Worm (Caenorhabditis elegans) whole organism, midembryonic: ENCODE measurements around the gene T16H12.9.

Experiments used
- T22C8.4 ChIP-seq: fragments of 200-800 bp; sonication (Bioruptor generic); IDR thresholded peaks from 2 replicates; pipeline ENCODE4 v1.3.6; 2022; ENCODE audit warnings: missing genetic modification characterization, missing compliant biosample characterization
- cog-1 ChIP-seq: sonication (generic microtip); optimal IDR thresholded peaks from 2 replicates; lab custom pipeline; 2016; ENCODE audit warnings: missing genetic modification characterization, missing compliant biosample characterization
- flt-1 ChIP-seq: fragments of 200-800 bp; sonication (Bioruptor generic); IDR thresholded peaks from 2 replicates; pipeline ENCODE4 v1.3.6; 2022; ENCODE audit warnings: missing genetic modification characterization, missing compliant biosample characterization
- klf-2 ChIP-seq: fragments of 200-800 bp; sonication (Bioruptor generic); conservative IDR thresholded peaks from 2 replicates; pipeline ENCODE4 v1.3.6; 2022; ENCODE audit warnings: missing genetic modification reagents, missing genetic modification characterization, missing compliant biosample characterization
- med-1 ChIP-seq: sonication (generic microtip); optimal IDR thresholded peaks from 2 replicates; lab custom pipeline; 2017; ENCODE audit warnings: missing genetic modification characterization, mild to moderate bottlenecking, missing compliant biosample characterization, antibody characterized with exemption, missing genetic modification reagents; ENCODE audit not compliant: insufficient read depth
- ref-1 ChIP-seq: fragments of 200-800 bp; sonication (Bioruptor generic); conservative IDR thresholded peaks from 2 replicates; pipeline ENCODE4 v1.3.6; 2022; ENCODE audit warnings: missing genetic modification reagents, missing genetic modification characterization, missing compliant biosample characterization
- tab-1 ChIP-seq: fragments of 200-800 bp; sonication (Bioruptor generic); IDR thresholded peaks from 2 replicates; pipeline ENCODE4 v1.3.6; 2022; ENCODE audit warnings: missing genetic modification characterization, missing compliant biosample characterization
- ztf-23 ChIP-seq: fragments of 200-800 bp; sonication (Bioruptor generic); IDR thresholded peaks from 2 replicates; pipeline ENCODE4 v1.3.6; 2022; ENCODE audit warnings: missing genetic modification reagents, missing genetic modification characterization, missing compliant biosample characterization
- ztf-29 ChIP-seq: fragments of 200-800 bp; sonication (Bioruptor generic); IDR thresholded peaks from 2 replicates; pipeline ENCODE4 v1.3.6; 2022; ENCODE audit warnings: missing genetic modification reagents, missing genetic modification characterization, missing compliant biosample characterization

The T16H12.9 gene

DNA sequence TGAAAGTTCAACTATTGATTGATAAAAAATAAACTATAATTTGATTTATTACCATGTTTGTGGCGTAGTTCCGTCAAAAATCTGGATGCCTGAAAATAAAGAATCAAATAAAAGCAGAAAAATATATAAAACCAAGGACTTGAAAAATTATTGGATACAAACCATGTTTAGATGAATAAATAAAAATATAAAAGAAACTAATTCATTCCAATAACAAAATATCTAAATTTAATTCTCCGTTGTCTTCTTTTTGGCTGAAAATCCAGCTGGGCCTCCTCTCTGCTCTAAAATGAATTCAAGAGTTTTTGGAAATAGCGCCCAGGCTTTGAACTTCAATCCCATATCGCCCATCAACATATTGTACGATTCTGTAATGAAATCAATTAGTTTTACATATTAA is 3.9 kb downstream of the T16H12.9 start, which contains the start of gene vps-29:
vps-29 (minus strand) TSS at position 101 of the 400 bp plus-strand sequence.
- TF ChIP-seq T22C8.4, result no peak
- TF ChIP-seq tab-1 (GFP tag; lab: Robert Waterston, UW), result no peak
- no peak for TF ChIP-seq ref-1 (GFP tag; lab: Robert Waterston, UW)
- TF ChIP-seq ztf-29 (GFP tag; lab: Robert Waterston, UW), result no peak

DNA sequence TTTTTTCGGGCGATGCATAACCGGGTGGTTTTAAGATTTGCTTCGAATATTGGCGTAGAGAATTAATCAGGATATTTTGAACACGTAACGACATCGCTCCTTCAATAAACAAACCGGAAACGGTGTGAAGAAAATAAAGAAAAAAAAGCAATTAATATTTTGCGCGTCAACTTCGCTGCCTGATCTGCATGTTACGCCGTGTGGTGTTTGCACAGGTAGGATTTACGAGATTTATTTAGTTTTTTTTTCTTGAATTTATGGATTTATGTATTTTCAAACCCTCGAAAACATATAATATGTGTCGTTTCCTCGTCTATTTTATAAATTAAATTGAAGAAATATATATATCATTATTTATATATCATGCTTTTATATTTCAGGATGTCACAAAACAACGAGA is 5.6 kb downstream of the T16H12.9 start, which contains the start of the genes ZK1128.1 and mett-10:
ZK1128.1 (minus strand) TSS at position 99 of the 400 bp plus-strand sequence.
mett-10 (plus strand) TSS at position 375 of the 400 bp plus-strand sequence.
- TF ChIP-seq tab-1 (GFP tag; lab: Robert Waterston, UW), result no peak
- TF ChIP-seq cog-1 (tag; lab: Kevin White, UChicago), result no peak
- no peak for TF ChIP-seq klf-2 (GFP tag; lab: Robert Waterston, UW)
- no peak for TF ChIP-seq ztf-29 (GFP tag; lab: Robert Waterston, UW)
- TF ChIP-seq med-1 (GFP tag; lab: Kevin White, UChicago), result no peak
- TF ChIP-seq T22C8.4, result no peak
- no peak for TF ChIP-seq ztf-23 (GFP tag; lab: Robert Waterston, UW)
- no peak for TF ChIP-seq flt-1 (GFP tag; lab: Robert Waterston, UW)
- no peak for TF ChIP-seq ref-1 (GFP tag; lab: Robert Waterston, UW)

DNA sequence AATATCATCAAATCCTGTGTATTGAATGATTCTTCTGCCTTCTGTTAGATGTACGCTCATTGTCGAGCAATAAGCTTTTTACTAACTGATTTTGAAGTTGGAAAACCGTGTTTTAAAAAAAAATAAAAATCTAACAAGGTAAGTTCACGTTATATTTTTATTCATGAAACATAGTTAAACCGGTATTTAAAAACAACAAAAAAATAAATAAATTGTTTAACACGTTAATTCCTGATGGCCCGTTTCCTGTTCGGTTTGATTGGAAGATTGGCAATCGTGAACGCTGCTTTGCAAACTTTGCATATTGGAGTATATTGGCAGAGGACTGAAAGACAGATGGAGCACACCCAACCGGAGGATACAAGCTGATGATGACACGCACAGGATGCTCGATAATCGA is 9.7 kb downstream of the T16H12.9 start, which contains the start of gene ZK1128.3:
ZK1128.3 (minus strand) TSS at position 101 of the 400 bp plus-strand sequence.
- TF ChIP-seq cog-1 (tag; lab: Kevin White, UChicago) (no peak), med-1 (GFP tag; lab: Kevin White, UChicago) (no peak), ztf-23 (GFP tag; lab: Robert Waterston, UW) (no peak), klf-2 (GFP tag; lab: Robert Waterston, UW) (no peak), tab-1 (GFP tag; lab: Robert Waterston, UW) (no peak), flt-1 (GFP tag; lab: Robert Waterston, UW) (no peak)

DNA sequence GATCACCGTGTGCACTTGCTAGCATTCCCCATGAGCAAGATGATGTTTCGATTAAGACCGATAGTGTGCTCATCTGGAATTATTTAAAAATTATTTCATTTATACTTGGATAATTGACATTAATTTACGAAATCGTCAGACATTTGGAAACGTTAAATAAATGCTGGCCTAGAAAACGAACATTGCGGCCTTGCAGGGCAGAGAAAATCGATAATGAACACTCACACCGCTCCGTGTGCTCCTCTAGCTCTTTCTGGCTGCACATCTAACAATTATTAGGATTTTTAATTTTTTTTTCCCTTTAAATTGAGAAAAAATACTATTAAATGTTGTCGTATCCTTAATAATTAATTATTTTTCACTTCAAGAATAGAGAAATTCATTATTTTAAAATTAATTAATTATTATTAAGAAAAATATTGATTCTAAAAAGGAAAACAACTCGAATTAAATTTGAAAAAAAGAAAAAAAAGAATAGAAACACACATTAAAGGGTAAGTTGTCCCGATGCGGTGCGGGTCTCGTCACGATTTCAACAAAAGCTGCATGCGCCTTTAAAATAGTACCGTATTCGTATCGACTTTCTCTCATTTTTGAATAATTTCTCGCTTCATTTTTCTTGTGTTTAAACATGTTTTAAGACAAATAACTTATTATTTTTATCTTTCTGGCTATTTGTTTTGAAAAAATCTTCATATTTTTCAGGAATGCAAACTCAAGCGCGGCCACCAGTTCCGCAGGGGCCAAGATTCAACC is 11.2 kb downstream of the T16H12.9 start, which contains the start of the genes gtf-2H3 and ham-3:
gtf-2H3 (minus strand) TSS at position 73 of the 756 bp plus-strand sequence.
ham-3 (plus strand) TSS at position 706 of the 756 bp plus-strand sequence.
- TF ChIP-seq T22C8.4, result peak; percentile 89
- no peak for TF ChIP-seq ztf-23 (GFP tag; lab: Robert Waterston, UW)

DNA sequence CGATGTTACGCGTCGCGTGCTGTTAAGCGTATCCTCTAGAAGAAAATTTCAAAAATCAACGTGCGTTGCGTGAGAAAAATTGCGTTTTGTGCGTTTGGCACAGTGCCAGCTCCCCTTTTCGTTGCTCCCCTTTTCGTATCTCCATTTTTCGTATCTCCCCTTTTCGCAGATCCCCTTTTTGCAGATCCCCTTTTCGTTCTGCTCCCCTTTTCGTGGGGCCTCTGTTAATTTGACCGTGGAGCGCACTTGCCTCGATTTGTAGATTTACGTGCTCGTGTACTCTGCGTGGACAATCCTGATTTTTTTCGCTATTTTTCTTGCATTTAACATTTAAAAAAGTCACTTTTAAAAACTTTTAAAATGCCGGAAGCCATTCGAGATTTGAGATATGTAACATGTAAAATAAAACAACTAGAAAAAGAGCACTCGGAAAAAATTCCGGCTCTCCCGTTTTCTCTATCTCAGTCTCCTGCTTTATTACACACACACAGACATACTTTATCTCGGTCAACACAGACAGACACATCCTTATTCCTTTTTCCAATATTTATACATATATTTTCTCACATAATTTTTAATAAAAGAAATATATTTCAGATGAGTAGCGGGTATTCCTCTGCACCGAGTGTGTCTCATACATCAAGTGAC is 14.6 kb downstream of the T16H12.9 start, which contains the start of gene ttll-4:
ttll-4 (plus strand) TSS at position 598 of the 648 bp plus-strand sequence.
- TF ChIP-seq cog-1 (tag; lab: Kevin White, UChicago), result peak; percentile 42
- peak; percentile 58; the same call in 1 of the 2 replicates for TF ChIP-seq tab-1 (GFP tag; lab: Robert Waterston, UW)
- peak; percentile 85 for TF ChIP-seq klf-2 (GFP tag; lab: Robert Waterston, UW)
- no peak for TF ChIP-seq med-1 (GFP tag; lab: Kevin White, UChicago)
- TF ChIP-seq ztf-29 (GFP tag; lab: Robert Waterston, UW), result 0 out of 2 replicates have a peak, but pooled peaks have one; percentile 27
- TF ChIP-seq ref-1 (GFP tag; lab: Robert Waterston, UW), result no peak
- TF ChIP-seq T22C8.4, result peak; percentile 56; the same call in 1 of the 2 replicates
- peak; percentile 89 for TF ChIP-seq flt-1 (GFP tag; lab: Robert Waterston, UW)
- TF ChIP-seq ztf-23 (GFP tag; lab: Robert Waterston, UW), result peak; percentile 86

DNA sequence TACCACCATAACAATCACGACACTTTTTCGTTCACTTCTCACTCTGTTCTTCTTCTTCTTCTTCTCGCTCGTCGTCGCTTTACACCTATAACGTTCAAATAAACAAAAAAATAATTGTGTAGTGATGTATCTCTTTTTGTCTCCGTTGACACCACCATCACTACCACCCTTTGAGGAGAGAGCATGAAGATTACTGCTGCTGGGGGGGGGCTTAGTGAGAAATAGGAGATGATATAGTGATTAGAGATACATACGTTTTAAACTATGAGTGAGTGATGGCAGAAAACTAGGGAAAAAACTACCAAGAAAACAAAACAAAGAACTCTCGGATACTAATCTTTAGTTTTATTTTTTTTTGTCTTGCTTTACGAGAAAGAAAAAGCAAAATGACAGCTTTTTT is 17.3 kb downstream of the T16H12.9 start:
- TF ChIP-seq med-1 (GFP tag; lab: Kevin White, UChicago), result no peak
- no peak for TF ChIP-seq ztf-29 (GFP tag; lab: Robert Waterston, UW)
- no peak for TF ChIP-seq flt-1 (GFP tag; lab: Robert Waterston, UW)
- no peak for TF ChIP-seq cog-1 (tag; lab: Kevin White, UChicago)
- no peak for TF ChIP-seq klf-2 (GFP tag; lab: Robert Waterston, UW)
- no peak for TF ChIP-seq T22C8.4
- no peak for TF ChIP-seq tab-1 (GFP tag; lab: Robert Waterston, UW)
- TF ChIP-seq ref-1 (GFP tag; lab: Robert Waterston, UW), result no peak

DNA sequence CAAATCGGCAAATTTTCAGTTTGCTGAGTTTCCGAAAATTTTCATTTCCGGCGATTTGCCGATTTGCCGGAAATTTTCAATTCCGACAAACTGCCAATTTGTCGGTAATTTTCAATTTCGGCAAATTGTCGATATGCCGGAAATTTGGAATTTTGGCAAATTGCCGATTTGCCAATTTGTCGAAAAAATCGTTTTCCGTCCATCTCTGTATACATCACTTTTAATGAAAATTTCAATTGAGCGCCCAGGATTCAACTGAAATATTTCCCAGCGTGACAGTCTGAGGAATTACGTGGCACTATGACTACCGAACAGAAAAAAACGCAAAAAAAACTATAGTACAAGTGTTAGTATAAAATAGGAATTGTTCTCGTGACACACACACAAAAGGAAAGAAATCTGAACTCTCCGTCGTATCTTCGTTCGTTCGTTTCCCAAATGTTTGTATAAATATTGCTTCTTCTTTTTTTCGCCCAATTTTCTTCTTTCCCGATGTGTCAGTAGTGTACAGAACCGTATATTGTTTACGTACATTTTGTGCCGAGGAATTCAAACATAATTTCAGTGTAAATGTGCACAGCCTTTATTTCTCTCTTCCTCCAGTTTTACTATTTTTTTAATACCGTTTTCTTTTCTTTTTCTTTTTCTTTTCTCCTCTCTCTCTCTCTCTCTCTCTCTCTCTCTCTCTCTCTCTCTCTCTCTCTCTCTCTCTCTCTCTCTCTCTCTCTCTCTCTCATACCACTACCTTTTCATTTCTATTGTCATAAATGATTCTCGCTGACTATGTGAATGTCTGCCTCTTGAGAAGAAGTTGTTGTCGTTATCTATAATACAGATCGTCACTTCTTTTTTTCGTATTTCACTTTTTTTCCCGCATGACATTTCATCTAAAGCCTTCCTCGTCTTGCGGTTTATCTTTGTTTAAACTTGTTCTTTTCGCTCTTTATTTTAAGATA is 23.7 kb downstream of the T16H12.9 start:
- no peak for TF ChIP-seq tab-1 (GFP tag; lab: Robert Waterston, UW)
- TF ChIP-seq med-1 (GFP tag; lab: Kevin White, UChicago), result no peak
- no peak for TF ChIP-seq cog-1 (tag; lab: Kevin White, UChicago)
- no peak for TF ChIP-seq ref-1 (GFP tag; lab: Robert Waterston, UW)
- no peak for TF ChIP-seq ztf-29 (GFP tag; lab: Robert Waterston, UW)
- TF ChIP-seq klf-2 (GFP tag; lab: Robert Waterston, UW), result no peak
- no peak for TF ChIP-seq flt-1 (GFP tag; lab: Robert Waterston, UW)
- TF ChIP-seq T22C8.4, result no peak
- no peak for TF ChIP-seq ztf-23 (GFP tag; lab: Robert Waterston, UW)

DNA sequence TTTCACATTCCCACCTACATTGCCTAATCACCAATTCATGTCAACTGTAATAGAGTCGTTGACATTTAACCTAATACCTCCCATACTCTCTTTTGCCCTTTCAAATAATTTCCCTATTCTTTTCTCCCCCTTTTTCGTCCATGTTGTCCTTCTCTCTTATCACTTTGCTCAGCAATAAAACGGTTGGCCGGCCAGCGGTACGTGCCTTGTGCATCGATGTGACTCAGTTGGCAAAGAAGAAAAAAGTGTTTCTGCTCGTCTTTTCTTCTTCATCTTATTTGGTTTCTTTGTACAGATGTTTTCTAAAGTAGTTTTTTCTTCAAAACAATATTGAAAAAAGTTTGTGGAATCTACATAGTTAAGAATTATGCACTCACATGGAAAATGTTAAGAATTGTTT is 25.4 kb downstream of the T16H12.9 start:
- no peak for TF ChIP-seq flt-1 (GFP tag; lab: Robert Waterston, UW)
- TF ChIP-seq med-1 (GFP tag; lab: Kevin White, UChicago), result no peak
- no peak for TF ChIP-seq ztf-23 (GFP tag; lab: Robert Waterston, UW)
- no peak for TF ChIP-seq ztf-29 (GFP tag; lab: Robert Waterston, UW)
- no peak for TF ChIP-seq T22C8.4
